Worm (Caenorhabditis elegans) whole organism, young adult: ENCODE measurements around the gene hlh-25.

ENCODE experiments used
- B0035.1 ChIP-seq: sonication (generic microtip); optimal IDR thresholded peaks from 2 replicates; lab custom pipeline; 2016; ENCODE audit warnings: missing genetic modification characterization, mild to moderate bottlenecking, missing compliant biosample characterization, missing genotype, missing genetic modification reagents
- F52B5.7 ChIP-seq: sonication (generic microtip); optimal IDR thresholded peaks from 2 replicates; lab custom pipeline; 2016; ENCODE audit warnings: mild to moderate bottlenecking, missing genetic modification characterization, missing compliant biosample characterization
- F55B11.4 ChIP-seq: sonication (generic microtip); optimal IDR thresholded peaks from 2 replicates; lab custom pipeline; 2016; ENCODE audit warnings: missing compliant biosample characterization, missing genetic modification characterization, borderline replicate concordance; ENCODE audit not compliant: insufficient read depth
- Y53G8AR.9 ChIP-seq: fragments of 200-800 bp; sonication (Bioruptor generic); conservative IDR thresholded peaks from 2 replicates; pipeline ENCODE4 v1.3.6; 2022; ENCODE audit warnings: missing genetic modification reagents, missing genetic modification characterization, missing compliant biosample characterization
- Y56A3A.18 ChIP-seq: fragments of 200-800 bp; sonication (Bioruptor generic); IDR thresholded peaks from 2 replicates; pipeline ENCODE4 v1.3.6; 2022; ENCODE audit warnings: missing genetic modification reagents, missing genetic modification characterization, missing compliant biosample characterization
- Y79H2A.3 ChIP-seq: fragments of 200-800 bp; sonication (Bioruptor generic); conservative IDR thresholded peaks from 2 replicates; pipeline ENCODE4 v1.3.6; 2022; ENCODE audit warnings: missing genetic modification reagents, missing genetic modification characterization, missing compliant biosample characterization
- ama-1 ChIP-seq, 3 experiments: fragments of 150-350 bp in 1 of 3; sonication (generic microtip) in 2 of 3; optimal IDR thresholded peaks; 2 replicates each; lab custom pipeline; 2014 to 2018; ENCODE audit warnings: missing biosample characterization in 2 of 3, missing genetic modification characterization in 2 of 3, missing genetic modification reagents in 2 of 3
- atf-7 ChIP-seq: sonication (generic microtip); optimal IDR thresholded peaks from 2 replicates; lab custom pipeline; 2017; ENCODE audit warnings: mild to moderate bottlenecking, missing genetic modification characterization, missing compliant biosample characterization
- attf-5 ChIP-seq: fragments of 200-800 bp; sonication (Bioruptor generic); optimal IDR thresholded peaks from 2 replicates; lab custom pipeline; 2018; ENCODE audit warnings: mild to moderate bottlenecking, missing genetic modification characterization, missing compliant biosample characterization
- ccch-3 ChIP-seq: fragments of 200-800 bp; sonication (Bioruptor generic); optimal IDR thresholded peaks from 2 replicates; lab custom pipeline; 2018; ENCODE audit warnings: mild to moderate bottlenecking, missing genetic modification characterization, missing compliant biosample characterization
- cebp-1 ChIP-seq, 2 experiments: fragments of 200-800 bp in 1 of 2; sonication (Bioruptor generic) in 1 of 2; sonication (generic microtip) in 1 of 2; IDR thresholded peaks in 1 of 2; optimal IDR thresholded peaks in 1 of 2; 2 replicates each; pipeline versions ENCODE4 v1.3.6 to Lab custom; 2017 to 2022; ENCODE audit warnings: missing compliant biosample characterization in 2 of 2, missing genetic modification characterization in 2 of 2, mild to moderate bottlenecking in 1 of 2, missing genetic modification reagents in 1 of 2, moderate library complexity in 1 of 2
- ceh-79 ChIP-seq: sonication (generic microtip); optimal IDR thresholded peaks from 2 replicates; lab custom pipeline; 2017; ENCODE audit warnings: mild to moderate bottlenecking, missing genetic modification characterization, missing compliant biosample characterization
- ceh-91 ChIP-seq: fragments of 200-800 bp; sonication (Bioruptor generic); IDR thresholded peaks from 2 replicates; pipeline ENCODE4 v1.3.6; 2022; ENCODE audit warnings: missing genetic modification reagents, missing genetic modification characterization, missing compliant biosample characterization
- chd-7 ChIP-seq: sonication (generic microtip); optimal IDR thresholded peaks from 2 replicates; lab custom pipeline; 2016; ENCODE audit warnings: mild to moderate bottlenecking, missing genetic modification characterization, moderate library complexity, missing compliant biosample characterization
- dox-1 ChIP-seq: fragments of 200-800 bp; sonication (Bioruptor generic); IDR thresholded peaks from 2 replicates; pipeline ENCODE4 v1.3.6; 2022; ENCODE audit warnings: missing genetic modification reagents, missing genetic modification characterization, missing compliant biosample characterization
- egl-18 ChIP-seq: fragments of 200-800 bp; sonication (Bioruptor generic); IDR thresholded peaks from 2 replicates; pipeline ENCODE4 v1.3.6; 2022; ENCODE audit warnings: missing genetic modification reagents, missing genetic modification characterization, missing compliant biosample characterization
- fkh-3 ChIP-seq: sonication (generic microtip); optimal IDR thresholded peaks from 2 replicates; lab custom pipeline; 2016; ENCODE audit warnings: mild to moderate bottlenecking, missing genetic modification characterization, missing compliant biosample characterization
- him-1 ChIP-seq: sonication (generic microtip); optimal IDR thresholded peaks from 2 replicates; lab custom pipeline; 2016; ENCODE audit warnings: missing genotype, missing genetic modification reagents, missing genetic modification characterization, missing compliant biosample characterization
- hlh-26 ChIP-seq: fragments of 200-800 bp; sonication (Bioruptor generic); conservative IDR thresholded peaks from 2 replicates; pipeline ENCODE4 v1.3.6; 2022; ENCODE audit warnings: missing genetic modification reagents, missing genetic modification characterization, missing compliant biosample characterization
- hmg-1.2 ChIP-seq: fragments of 200-800 bp; sonication (Bioruptor generic); IDR thresholded peaks from 2 replicates; pipeline ENCODE4 v1.3.6; 2022; ENCODE audit warnings: missing genetic modification reagents, missing genetic modification characterization, missing compliant biosample characterization
- hrde-1 ChIP-seq: sonication (generic microtip); optimal IDR thresholded peaks from 2 replicates; lab custom pipeline; 2016; ENCODE audit warnings: missing genetic modification characterization, mild to moderate bottlenecking, missing compliant biosample characterization, moderate library complexity, missing genotype, missing genetic modification reagents, borderline replicate concordance
- lin-35 ChIP-seq, 3 experiments: fragments of 150-350 bp in 2 of 3; sonication (generic microtip) in 1 of 3; optimal IDR thresholded peaks; 2 replicates each; lab custom pipeline; 2014 to 2018; ENCODE audit warnings: missing biosample characterization in 3 of 3, missing genetic modification characterization in 3 of 3, missing genetic modification reagents in 3 of 3
- lin-40 ChIP-seq: sonication (generic microtip); optimal IDR thresholded peaks from 2 replicates; lab custom pipeline; 2016; ENCODE audit warnings: missing genetic modification characterization, mild to moderate bottlenecking, missing compliant biosample characterization, missing genotype, missing genetic modification reagents
- lsy-27 ChIP-seq: sonication (generic microtip); optimal IDR thresholded peaks from 2 replicates; lab custom pipeline; 2017; ENCODE audit warnings: missing genetic modification characterization, mild to moderate bottlenecking, missing compliant biosample characterization, antibody characterized with exemption, missing genotype, borderline replicate concordance; ENCODE audit not compliant: insufficient read depth
- madf-10 ChIP-seq: sonication (generic microtip); optimal IDR thresholded peaks from 2 replicates; lab custom pipeline; 2016; ENCODE audit warnings: mild to moderate bottlenecking, missing genetic modification characterization, missing compliant biosample characterization
- madf-6 ChIP-seq: fragments of 200-800 bp; sonication (Bioruptor generic); IDR thresholded peaks from 2 replicates; pipeline ENCODE4 v1.3.6; 2022; ENCODE audit warnings: missing genetic modification reagents, missing genetic modification characterization, missing compliant biosample characterization
- madf-8 ChIP-seq: fragments of 200-800 bp; sonication (Bioruptor generic); conservative IDR thresholded peaks from 2 replicates; pipeline ENCODE4 v1.3.6; 2022; ENCODE audit warnings: missing genetic modification reagents, missing genetic modification characterization, missing compliant biosample characterization
- mcd-1 ChIP-seq: fragments of 200-800 bp; sonication (Bioruptor generic); IDR thresholded peaks from 2 replicates; pipeline ENCODE4 v1.3.6; 2022; ENCODE audit warnings: missing genetic modification reagents, missing genetic modification characterization, missing compliant biosample characterization
- nfya-2 ChIP-seq: fragments of 200-800 bp; sonication (Bioruptor generic); IDR thresholded peaks from 2 replicates; pipeline ENCODE4 v1.3.6; 2022; ENCODE audit warnings: missing genetic modification reagents, missing genetic modification characterization, missing compliant biosample characterization
- nfyb-1 ChIP-seq: fragments of 200-800 bp; sonication (Bioruptor generic); IDR thresholded peaks from 2 replicates; pipeline ENCODE4 v1.3.6; 2022; ENCODE audit warnings: missing genetic modification reagents, missing genetic modification characterization, missing compliant biosample characterization
- nhr-80 ChIP-seq: sonication (generic microtip); optimal IDR thresholded peaks from 2 replicates; lab custom pipeline; 2016; ENCODE audit warnings: missing genetic modification characterization, missing compliant biosample characterization
- pbrm-1 ChIP-seq: fragments of 200-800 bp; sonication (Bioruptor generic); IDR thresholded peaks from 2 replicates; pipeline ENCODE4 v1.3.6; 2022; ENCODE audit warnings: missing genetic modification reagents, missing genetic modification characterization, missing compliant biosample characterization
- repo-1 ChIP-seq: sonication (generic microtip); optimal IDR thresholded peaks from 2 replicates; lab custom pipeline; 2017; ENCODE audit warnings: mild to moderate bottlenecking, missing genetic modification characterization, missing compliant biosample characterization
- snpc-3.4 ChIP-seq: sonication (generic microtip); optimal IDR thresholded peaks from 2 replicates; lab custom pipeline; 2017; ENCODE audit warnings: missing genetic modification characterization, mild to moderate bottlenecking, missing compliant biosample characterization, antibody characterized with exemption, moderate library complexity, missing genotype, missing genetic modification reagents
- snpc-4 ChIP-seq, 5 experiments: fragments of 150-350 bp in 1 of 5; sonication (generic microtip) in 4 of 5; optimal IDR thresholded peaks; 2 replicates each; lab custom pipeline; 2014 to 2018; ENCODE audit warnings: missing genetic modification characterization in 5 of 5, missing biosample characterization in 3 of 5, antibody characterized with exemption in 2 of 5, mild to moderate bottlenecking in 2 of 5, missing compliant biosample characterization in 2 of 5, missing genotype in 2 of 5, moderate library complexity in 2 of 5, missing genetic modification reagents in 1 of 5
- somi-1 ChIP-seq: fragments of 200-800 bp; sonication (Bioruptor generic); optimal IDR thresholded peaks from 2 replicates; lab custom pipeline; 2018; ENCODE audit warnings: mild to moderate bottlenecking, missing genetic modification characterization, missing compliant biosample characterization
- zim-3 ChIP-seq: sonication (generic microtip); optimal IDR thresholded peaks from 2 replicates; lab custom pipeline; 2017; ENCODE audit warnings: mild to moderate bottlenecking, missing genetic modification characterization, moderate library complexity, missing compliant biosample characterization
- ztf-25 ChIP-seq: fragments of 200-800 bp; sonication (Bioruptor generic); IDR thresholded peaks from 2 replicates; pipeline ENCODE4 v1.3.6; 2022; ENCODE audit warnings: missing genetic modification reagents, missing genetic modification characterization, missing compliant biosample characterization
- ztf-26 ChIP-seq: sonication (generic microtip); optimal IDR thresholded peaks from 2 replicates; lab custom pipeline; 2017; ENCODE audit warnings: missing genetic modification characterization, missing compliant biosample characterization

The hlh-25 gene

ce11 chrII:5570272-5570671, 35.2 kb downstream of the hlh-25 start, which contains the start of the genes C17C3.1 and C17C3.15:
Gene C17C3.1, plus strand, starts transcription at chrII:5570572.
Gene C17C3.15, plus strand, starts transcription at chrII:5570654.
- TF ChIP-seq hmg-1.2 (GFP tag; lab: Robert Waterston, UW) = no peak
- TF ChIP-seq attf-5 (GFP tag; lab: Kevin White, UChicago) = no peak
- no peak for TF ChIP-seq pbrm-1 (GFP tag; lab: Robert Waterston, UW)
- TF ChIP-seq hlh-26 (GFP tag; lab: Robert Waterston, UW) = no peak
- no peak for TF ChIP-seq hrde-1 (tag; lab: Kevin White, UChicago)
- no peak for TF ChIP-seq egl-18 (GFP tag; lab: Robert Waterston, UW)
- no peak for TF ChIP-seq zim-3 (tag; lab: Kevin White, UChicago)
- TF ChIP-seq F55B11.4 (tag; lab: Kevin White, UChicago) = no peak
- TF ChIP-seq ceh-79 (tag; lab: Kevin White, UChicago) = no peak
- no peak for TF ChIP-seq somi-1 (GFP tag; lab: Kevin White, UChicago)
- no peak for TF ChIP-seq nfyb-1 (GFP tag; lab: Robert Waterston, UW)
- TF ChIP-seq ztf-25 (GFP tag; lab: Robert Waterston, UW) = no peak
- no peak for TF ChIP-seq snpc-3.4 (tag; lab: Kevin White, UChicago)
- TF ChIP-seq ceh-91 (GFP tag; lab: Robert Waterston, UW) = no peak
- no peak for TF ChIP-seq him-1 (tag; lab: Kevin White, UChicago)
- TF ChIP-seq fkh-3 (tag; lab: Kevin White, UChicago) = no peak
- TF ChIP-seq madf-8 (GFP tag; lab: Robert Waterston, UW) = no peak
- TF ChIP-seq madf-10 (tag; lab: Kevin White, UChicago) = no peak
- TF ChIP-seq Y79H2A.3 = no peak

ce11 chrII:5572082-5572746, 37.2 kb downstream of the hlh-25 start:
- TF ChIP-seq hmg-1.2 (GFP tag; lab: Robert Waterston, UW) (0 out of 2 replicates have a peak, but pooled peaks have one; percentile 32), cebp-1 (GFP tag; IDR thresholded peaks at IDR 0.05; lab: Robert Waterston, UW) (no peak), cebp-1 (tag; optimal IDR thresholded peaks at IDR 0.05; lab: Kevin White, UChicago) (peak; percentile 28), chd-7 (tag; lab: Kevin White, UChicago) (peak; percentile 35), ama-1 (optimal IDR thresholded peaks at IDR 0.05; lab: Kevin White, UChicago) (peak; percentile 9), ama-1 (GFP tag; optimal IDR thresholded peaks at IDR 0.05; lab: Kevin White, UChicago) (no peak), nhr-80 (tag; lab: Kevin White, UChicago) (peak; percentile 38), snpc-4 (GFP tag; optimal IDR thresholded peaks at IDR 0.05; lab: Kevin White, UChicago) (no peak), snpc-4 (tag; optimal IDR thresholded peaks at IDR 0.05; lab: Kevin White, UChicago) (peak in 1 of 4 experiments; percentile 51), ccch-3 (GFP tag; lab: Kevin White, UChicago) (no peak), lin-40 (tag; lab: Kevin White, UChicago) (peak; percentile 18), ztf-26 (tag; lab: Kevin White, UChicago) (peak; percentile 5), nfya-2 (GFP tag; lab: Robert Waterston, UW) (no peak), atf-7 (tag; lab: Kevin White, UChicago) (peak; percentile 7), attf-5 (GFP tag; lab: Kevin White, UChicago) (peak; percentile 5), ceh-79 (tag; lab: Kevin White, UChicago) (no peak)

ce11 chrII:5574925-5575324, 39.9 kb downstream of the hlh-25 start:
- TF ChIP-seq Y56A3A.18 (GFP tag; lab: Robert Waterston, UW) (peak; percentile 78; the same call in 1 of the 2 replicates), madf-6 (GFP tag; lab: Robert Waterston, UW) (peak; percentile 33), lsy-27 (tag; lab: Kevin White, UChicago) (no peak), B0035.1 (tag; lab: Kevin White, UChicago) (no peak), attf-5 (GFP tag; lab: Kevin White, UChicago) (no peak), lin-35 (GFP tag; optimal IDR thresholded peaks at IDR 0.05; lab: Kevin White, UChicago) (peak in 1 of 3 experiments; percentile 55), cebp-1 (GFP tag; IDR thresholded peaks at IDR 0.05; lab: Robert Waterston, UW) (no peak), cebp-1 (tag; optimal IDR thresholded peaks at IDR 0.05; lab: Kevin White, UChicago) (peak; percentile 40), nfya-2 (GFP tag; lab: Robert Waterston, UW) (no peak), mcd-1 (GFP tag; lab: Robert Waterston, UW) (peak; percentile 38; the same call in 1 of the 2 replicates), atf-7 (tag; lab: Kevin White, UChicago) (peak; percentile 70), nfyb-1 (GFP tag; lab: Robert Waterston, UW) (peak; percentile 67; the same call in 1 of the 2 replicates), Y53G8AR.9 (GFP tag; lab: Robert Waterston, UW) (peak; percentile 81; the same call in 1 of the 2 replicates), repo-1 (tag; lab: Kevin White, UChicago) (peak; percentile 86), dox-1 (peak; percentile 45; the same call in 1 of the 2 replicates), snpc-4 (GFP tag; optimal IDR thresholded peaks at IDR 0.05; lab: Kevin White, UChicago) (no peak), snpc-4 (tag; optimal IDR thresholded peaks at IDR 0.05; lab: Kevin White, UChicago) (peak in 1 of 4 experiments; percentile 20), F52B5.7 (tag; lab: Kevin White, UChicago) (peak; percentile 62)
